Worm (Caenorhabditis elegans) whole organism, L1 larva: ENCODE data around the gene col-72.

Experiments used
- C16A3.4 ChIP-seq: fragments of 150-350 bp; optimal IDR thresholded peaks from 2 replicates; lab custom pipeline; 2014; ENCODE audit warnings: missing biosample characterization, missing genetic modification characterization
- Y116A8C.19 ChIP-seq: sonication (generic microtip); optimal IDR thresholded peaks from 2 replicates; lab custom pipeline; 2016; ENCODE audit warnings: missing compliant biosample characterization, missing genetic modification characterization, borderline replicate concordance
- aly-2 ChIP-seq: fragments of 150-350 bp; optimal IDR thresholded peaks from 2 replicates; lab custom pipeline; 2014; ENCODE audit warnings: missing biosample characterization, missing genetic modification characterization
- blmp-1 ChIP-seq: fragments of 150-350 bp; optimal IDR thresholded peaks from 2 replicates; lab custom pipeline; 2014; ENCODE audit warnings: missing biosample characterization, missing genetic modification characterization
- ceh-63 ChIP-seq: fragments of 200-800 bp; sonication (Bioruptor generic); optimal IDR thresholded peaks from 2 replicates; lab custom pipeline; 2018; ENCODE audit warnings: mild to moderate bottlenecking, missing genetic modification characterization, missing compliant biosample characterization
- ceh-82 ChIP-seq, 3 experiments: fragments of 150-350 bp in 1 of 3; sonication (generic microtip) in 2 of 3; optimal IDR thresholded peaks; 2 replicates each; lab custom pipeline; 2014 to 2017; ENCODE audit warnings: missing biosample characterization in 3 of 3, missing genetic modification characterization in 3 of 3
- ceh-88 ChIP-seq: fragments of 200-800 bp; sonication (Bioruptor generic); IDR thresholded peaks from 2 replicates; pipeline ENCODE4 v1.3.6; 2022; ENCODE audit warnings: missing genetic modification characterization, missing compliant biosample characterization
- ceh-90 ChIP-seq: sonication (generic microtip); optimal IDR thresholded peaks from 2 replicates; lab custom pipeline; 2016; ENCODE audit warnings: missing genetic modification characterization, missing compliant biosample characterization
- ces-1 ChIP-seq: fragments of 150-350 bp; optimal IDR thresholded peaks from 2 replicates; lab custom pipeline; 2014; ENCODE audit warnings: missing biosample characterization, missing genetic modification reagents, missing genetic modification characterization
- dsc-1 ChIP-seq: sonication (generic microtip); optimal IDR thresholded peaks from 2 replicates; lab custom pipeline; 2016; ENCODE audit warnings: mild to moderate bottlenecking, missing genetic modification characterization, missing compliant biosample characterization
- efl-1 ChIP-seq, 4 experiments: fragments of 150-350 bp; optimal IDR thresholded peaks in 3 of 4; peaks in 1 of 4; 1 replicate in 1 of 4; 2 replicates in 3 of 4; lab custom pipeline; 2014; ENCODE audit warnings: missing biosample characterization in 2 of 4, missing genetic modification characterization in 2 of 4, missing genetic modification reagents in 2 of 4
- efl-3 ChIP-seq: fragments of 200-800 bp; sonication (Bioruptor generic); optimal IDR thresholded peaks from 2 replicates; lab custom pipeline; 2018; ENCODE audit warnings: mild to moderate bottlenecking, missing genetic modification characterization, missing compliant biosample characterization
- egl-13 ChIP-seq: sonication (generic microtip); optimal IDR thresholded peaks from 2 replicates; lab custom pipeline; 2016; ENCODE audit warnings: missing genotype, missing genetic modification reagents, missing genetic modification characterization, missing compliant biosample characterization
- egl-27 ChIP-seq, 2 experiments: fragments of 150-350 bp in 1 of 2; sonication (generic microtip); optimal IDR thresholded peaks; 3 replicates each; lab custom pipeline; 2017 to 2018; ENCODE audit warnings: missing biosample characterization in 2 of 2, missing genetic modification characterization in 2 of 2, missing genetic modification reagents in 2 of 2
- elt-2 ChIP-seq: sonication (generic microtip); optimal IDR thresholded peaks from 2 replicates; lab custom pipeline; 2016; ENCODE audit warnings: missing genetic modification characterization, mild to moderate bottlenecking, inconsistent platforms, missing compliant biosample characterization, missing genetic modification reagents
- elt-3 ChIP-seq, 6 experiments: fragments of 150-350 bp in 1 of 6; sonication (generic microtip); optimal IDR thresholded peaks; 2 replicates each; lab custom pipeline; 2017 to 2018; ENCODE audit warnings: missing biosample characterization in 6 of 6, missing genetic modification characterization in 6 of 6, inconsistent platforms in 1 of 6
- fos-1 ChIP-seq: fragments of 150-350 bp; optimal IDR thresholded peaks from 2 replicates; lab custom pipeline; 2014; ENCODE audit warnings: missing biosample characterization, missing genetic modification characterization
- hlh-17 ChIP-seq: fragments of 200-800 bp; sonication (Bioruptor generic); optimal IDR thresholded peaks from 2 replicates; lab custom pipeline; 2018; ENCODE audit warnings: missing genetic modification characterization, mild to moderate bottlenecking, missing compliant biosample characterization, moderate library complexity, borderline replicate concordance
- hlh-4 ChIP-seq: sonication (generic microtip); optimal IDR thresholded peaks from 2 replicates; lab custom pipeline; 2016; ENCODE audit warnings: mild to moderate bottlenecking, missing genetic modification characterization, missing compliant biosample characterization
- irx-1 ChIP-seq: sonication (generic microtip); optimal IDR thresholded peaks from 2 replicates; lab custom pipeline; 2016; ENCODE audit warnings: missing genetic modification characterization, missing compliant biosample characterization
- lin-13 ChIP-seq: fragments of 150-350 bp; optimal IDR thresholded peaks from 2 replicates; lab custom pipeline; 2014; ENCODE audit warnings: missing biosample characterization, missing genetic modification reagents, missing genetic modification characterization
- lin-14 ChIP-seq: fragments of 200-800 bp; sonication (Bioruptor generic); optimal IDR thresholded peaks from 2 replicates; lab custom pipeline; 2018; ENCODE audit warnings: mild to moderate bottlenecking, missing genetic modification characterization, moderate library complexity, missing compliant biosample characterization
- lin-15B ChIP-seq: fragments of 150-350 bp; sonication (generic microtip); optimal IDR thresholded peaks from 3 replicates; lab custom pipeline; 2014; ENCODE audit warnings: missing biosample characterization, missing genetic modification characterization
- lin-35 ChIP-seq, 2 experiments: fragments of 150-350 bp; optimal IDR thresholded peaks; 2 replicates each; lab custom pipeline; 2014; ENCODE audit warnings: missing biosample characterization in 2 of 2, missing genetic modification characterization in 2 of 2, missing genetic modification reagents in 2 of 2
- lin-39 ChIP-seq: fragments of 150-350 bp; optimal IDR thresholded peaks from 2 replicates; lab custom pipeline; 2014; ENCODE audit warnings: missing biosample characterization, missing genetic modification reagents, missing genetic modification characterization
- lir-3 ChIP-seq: sonication (generic microtip); optimal IDR thresholded peaks from 2 replicates; lab custom pipeline; 2016; ENCODE audit warnings: mild to moderate bottlenecking, missing genetic modification characterization, moderate library complexity, missing compliant biosample characterization; ENCODE audit not compliant: poor library complexity
- lsy-2 ChIP-seq, 2 experiments: fragments of 150-350 bp; optimal IDR thresholded peaks; 2 replicates each; lab custom pipeline; 2014; ENCODE audit warnings: missing biosample characterization in 2 of 2, missing genetic modification characterization in 2 of 2
- mdl-1 ChIP-seq, 2 experiments: fragments of 150-350 bp; optimal IDR thresholded peaks; 2 replicates each; lab custom pipeline; 2014 to 2017; ENCODE audit warnings: missing biosample characterization in 2 of 2, missing genetic modification characterization in 2 of 2, inconsistent platforms in 1 of 2
- nhr-11 ChIP-seq: fragments of 150-350 bp; optimal IDR thresholded peaks from 2 replicates; lab custom pipeline; 2014; ENCODE audit warnings: missing biosample characterization, missing genetic modification characterization
- nhr-12 ChIP-seq: sonication (generic microtip); optimal IDR thresholded peaks from 2 replicates; lab custom pipeline; 2017; ENCODE audit warnings: missing biosample characterization, missing genetic modification characterization
- nhr-19 ChIP-seq: fragments of 200-800 bp; sonication (Bioruptor generic); conservative IDR thresholded peaks from 2 replicates; pipeline ENCODE4 v1.3.6; 2022; ENCODE audit warnings: missing genetic modification characterization, missing compliant biosample characterization
- nhr-20 ChIP-seq: sonication (generic microtip); optimal IDR thresholded peaks from 2 replicates; lab custom pipeline; 2016; ENCODE audit warnings: mild to moderate bottlenecking, missing genetic modification characterization, missing compliant biosample characterization
- nhr-47 ChIP-seq: sonication (generic microtip); optimal IDR thresholded peaks from 2 replicates; lab custom pipeline; 2016; ENCODE audit warnings: mild to moderate bottlenecking, missing genetic modification characterization, moderate library complexity, missing compliant biosample characterization
- nhr-71 ChIP-seq: sonication (generic microtip); optimal IDR thresholded peaks from 2 replicates; lab custom pipeline; 2016; ENCODE audit warnings: mild to moderate bottlenecking, missing genetic modification characterization, moderate library complexity, missing compliant biosample characterization
- nhr-76 ChIP-seq: sonication (generic microtip); optimal IDR thresholded peaks from 2 replicates; lab custom pipeline; 2017; ENCODE audit warnings: missing biosample characterization, missing genetic modification characterization
- nhr-77 ChIP-seq: fragments of 150-350 bp; optimal IDR thresholded peaks from 2 replicates; lab custom pipeline; 2014; ENCODE audit warnings: missing biosample characterization, missing genetic modification characterization
- nhr-84 ChIP-seq: sonication (generic microtip); optimal IDR thresholded peaks from 2 replicates; lab custom pipeline; 2017; ENCODE audit warnings: missing biosample characterization, missing genetic modification characterization
- nhr-90 ChIP-seq: sonication (generic microtip); optimal IDR thresholded peaks from 2 replicates; lab custom pipeline; 2016; ENCODE audit warnings: mild to moderate bottlenecking, missing genetic modification characterization, missing compliant biosample characterization; ENCODE audit not compliant: poor library complexity
- pax-3 ChIP-seq: fragments of 200-800 bp; sonication (Bioruptor generic); optimal IDR thresholded peaks from 2 replicates; lab custom pipeline; 2018; ENCODE audit warnings: mild to moderate bottlenecking, missing genetic modification characterization, moderate library complexity, missing compliant biosample characterization
- pqm-1 ChIP-seq: sonication (generic microtip); optimal IDR thresholded peaks from 3 replicates; lab custom pipeline; 2017; ENCODE audit warnings: missing biosample characterization, missing genetic modification characterization
- rnt-1 ChIP-seq: sonication (generic microtip); optimal IDR thresholded peaks from 2 replicates; lab custom pipeline; 2016; ENCODE audit warnings: mild to moderate bottlenecking, missing genetic modification characterization, moderate library complexity, missing compliant biosample characterization
- skn-1 ChIP-seq: fragments of 150-350 bp; optimal IDR thresholded peaks from 2 replicates; lab custom pipeline; 2014; ENCODE audit warnings: missing biosample characterization, missing genetic modification characterization
- snpc-4 ChIP-seq: fragments of 150-350 bp; optimal IDR thresholded peaks from 2 replicates; lab custom pipeline; 2014; ENCODE audit warnings: missing biosample characterization, missing genetic modification characterization
- sptf-1 ChIP-seq: fragments of 150-350 bp; optimal IDR thresholded peaks from 2 replicates; lab custom pipeline; 2014; ENCODE audit warnings: missing biosample characterization, missing genetic modification characterization
- tlp-1 ChIP-seq: fragments of 150-350 bp; optimal IDR thresholded peaks from 2 replicates; lab custom pipeline; 2014; ENCODE audit warnings: missing biosample characterization, missing genetic modification characterization
- unc-130 ChIP-seq: fragments of 150-350 bp; optimal IDR thresholded peaks from 2 replicates; lab custom pipeline; 2017; ENCODE audit warnings: missing biosample characterization, missing genetic modification characterization, inconsistent platforms
- unc-30 ChIP-seq: sonication (generic microtip); optimal IDR thresholded peaks from 2 replicates; lab custom pipeline; 2017; ENCODE audit warnings: missing biosample characterization, missing genetic modification characterization
- unc-62 ChIP-seq: fragments of 150-350 bp; optimal IDR thresholded peaks from 2 replicates; lab custom pipeline; 2014; ENCODE audit warnings: missing biosample characterization, missing genetic modification reagents, missing genetic modification characterization
- unc-86 ChIP-seq: sonication (generic microtip); optimal IDR thresholded peaks from 2 replicates; lab custom pipeline; 2016; ENCODE audit warnings: missing genetic modification characterization, missing compliant biosample characterization
- ztf-4 ChIP-seq: fragments of 150-350 bp; optimal IDR thresholded peaks from 2 replicates; lab custom pipeline; 2014; ENCODE audit warnings: missing biosample characterization, missing genetic modification characterization

The col-72 gene

DNA sequence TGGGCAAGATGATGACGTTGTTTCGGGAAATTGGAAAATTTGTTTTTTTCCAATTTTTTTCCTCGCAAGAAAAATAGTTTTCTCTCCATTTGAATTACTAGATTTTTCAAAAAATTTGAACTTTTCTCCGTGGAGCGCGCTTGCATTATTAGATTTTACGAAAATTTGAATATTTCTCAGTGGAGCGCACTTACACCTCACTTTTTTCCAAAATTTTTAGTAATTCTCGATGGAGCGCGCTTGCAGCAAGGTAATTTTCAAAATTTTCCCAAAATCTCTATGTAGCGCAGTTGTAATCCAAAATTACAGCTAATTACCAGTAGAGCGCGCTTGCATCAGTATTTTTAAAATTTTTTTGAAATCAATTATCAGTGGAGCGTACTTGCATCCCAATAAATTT is 30.7 kb upstream of the col-72 start:
- TF ChIP-seq nhr-20 (no peak), efl-1 (optimal IDR thresholded peaks at IDR 0.05; lab: Kevin White, UChicago) (no peak), efl-1 (GFP tag; optimal IDR thresholded peaks at IDR 0.05 in 1 of 2; lab: Kevin White, UChicago) (peak in 1 of 2 experiments; percentile 64)

ce11 chrII:3553453-3553852 is 29.5 kb upstream of the col-72 start, which contains the start of gene dnc-3:
Gene dnc-3 (plus strand): TSS chrII:3553724.
- TF ChIP-seq ceh-88 (GFP tag; lab: Robert Waterston, UW): 0 out of 2 replicates have a peak, but pooled peaks have one; percentile 41
- peak; percentile 20 for TF ChIP-seq aly-2 (tag; lab: Kevin White, UChicago)
- peak in 1 of 3 experiments; percentile 9 for TF ChIP-seq ceh-82 (tag; optimal IDR thresholded peaks at IDR 0.05; lab: Kevin White, UChicago)
- peak; percentile 24 for TF ChIP-seq nhr-77 (tag; lab: Kevin White, UChicago)
- no peak for TF ChIP-seq egl-27 (tag; optimal IDR thresholded peaks at IDR 0.05; lab: Kevin White, UChicago)
- TF ChIP-seq blmp-1 (tag; lab: Kevin White, UChicago): peak; percentile 20
- peak; percentile 73 for TF ChIP-seq nhr-90 (tag; lab: Kevin White, UChicago)
- TF ChIP-seq hlh-4: no peak
- peak; percentile 73 for TF ChIP-seq egl-13 (tag; lab: Kevin White, UChicago)
- no peak for TF ChIP-seq unc-30 (tag; lab: Kevin White, UChicago)
- peak; percentile 62 for TF ChIP-seq ceh-90
- no peak for TF ChIP-seq nhr-11 (tag; lab: Kevin White, UChicago)
- no peak for TF ChIP-seq unc-130 (tag; lab: Kevin White, UChicago)
- TF ChIP-seq hlh-17: no peak
- no peak for TF ChIP-seq nhr-84 (tag; lab: Kevin White, UChicago)
- TF ChIP-seq nhr-71 (tag; lab: Kevin White, UChicago): peak; percentile 86
- TF ChIP-seq nhr-19 (GFP tag; lab: Robert Waterston, UW): peak; percentile 61
- no peak for TF ChIP-seq Y116A8C.19 (tag; lab: Kevin White, UChicago)
- no peak for TF ChIP-seq nhr-76 (tag; lab: Kevin White, UChicago)
- peak; percentile 43 for TF ChIP-seq lin-39
- TF ChIP-seq ztf-4 (tag; lab: Kevin White, UChicago): no peak
- TF ChIP-seq tlp-1: no peak
- TF ChIP-seq lin-13 (GFP tag; lab: Kevin White, UChicago): peak; percentile 29
- no peak for TF ChIP-seq nhr-12 (tag; lab: Kevin White, UChicago)
- TF ChIP-seq ces-1 (GFP tag; lab: Kevin White, UChicago): no peak
- peak; percentile 87 for TF ChIP-seq nhr-47 (tag; lab: Kevin White, UChicago)
- no peak for TF ChIP-seq ceh-63 (GFP tag; lab: Kevin White, UChicago)
- TF ChIP-seq unc-86 (tag; lab: Kevin White, UChicago): peak; percentile 56
- no peak for TF ChIP-seq unc-62 (GFP tag; lab: Kevin White, UChicago)
- no peak for TF ChIP-seq skn-1 (tag; lab: Kevin White, UChicago)
- peak; percentile 91 for TF ChIP-seq dsc-1 (tag; lab: Kevin White, UChicago)
- peak; percentile 24 for TF ChIP-seq C16A3.4 (tag; lab: Kevin White, UChicago)
- peak; percentile 80 for TF ChIP-seq nhr-20
- TF ChIP-seq fos-1: peak; percentile 29
- peak; percentile 81 for TF ChIP-seq irx-1 (tag; lab: Kevin White, UChicago)
- no peak for TF ChIP-seq elt-3 (tag; optimal IDR thresholded peaks at IDR 0.05; lab: Kevin White, UChicago)
- TF ChIP-seq lin-14 (GFP tag; lab: Kevin White, UChicago): peak; percentile 80
- peak; percentile 62 for TF ChIP-seq elt-2
- no peak for TF ChIP-seq sptf-1
- TF ChIP-seq efl-3 (GFP tag; lab: Kevin White, UChicago): peak; percentile 19
- peak; percentile 44 to 70 for TF ChIP-seq efl-1 (optimal IDR thresholded peaks at IDR 0.05; lab: Kevin White, UChicago)
- peak; percentile 52 to 96 for TF ChIP-seq efl-1 (GFP tag; optimal IDR thresholded peaks at IDR 0.05 in 1 of 2; lab: Kevin White, UChicago)
- no peak for TF ChIP-seq mdl-1 (tag; optimal IDR thresholded peaks at IDR 0.05; lab: Kevin White, UChicago)
- no peak for TF ChIP-seq rnt-1 (tag; lab: Kevin White, UChicago)
- TF ChIP-seq lir-3 (tag; lab: Kevin White, UChicago): no peak
- peak; percentile 31 for TF ChIP-seq snpc-4 (tag; lab: Kevin White, UChicago)
- peak; percentile 70 for TF ChIP-seq pax-3 (tag; lab: Kevin White, UChicago)
- TF ChIP-seq pqm-1: no peak
- peak; percentile 49 to 54 for TF ChIP-seq lin-35 (GFP tag; optimal IDR thresholded peaks at IDR 0.05; lab: Kevin White, UChicago)
- TF ChIP-seq lin-15B (tag; lab: Kevin White, UChicago): peak; percentile 28
- TF ChIP-seq lsy-2 (tag; optimal IDR thresholded peaks at IDR 0.05; lab: Kevin White, UChicago): peak; percentile 75 to 77
